Worm (Caenorhabditis elegans): ENCODE results near the gene F38H4.5.

DNA sequence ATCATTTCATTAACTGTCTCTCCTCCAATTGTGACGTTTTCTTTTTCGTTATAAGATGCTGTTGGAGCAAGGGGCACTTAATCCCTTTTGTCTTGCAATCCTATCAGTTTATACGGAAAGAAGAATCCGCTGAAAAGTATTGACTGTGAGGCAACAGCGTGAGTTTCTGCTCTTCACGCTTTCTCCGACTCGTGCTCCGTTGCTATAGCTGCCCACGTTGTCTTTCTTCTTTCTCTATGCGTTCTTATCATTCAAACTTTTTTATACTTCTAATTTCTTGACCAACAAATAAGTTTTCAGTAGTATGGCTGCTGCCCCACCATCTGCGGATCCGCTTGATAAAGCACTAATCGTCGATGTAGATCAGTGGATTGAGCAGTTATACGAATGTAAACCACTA, 6.2 kb downstream of the F38H4.5 start, which contains the start of gene let-92:
- no peak for TF ChIP-seq snpc-1.3 (tag; optimal IDR thresholded peaks at IDR 0.05; ENCODE audit: insufficient read depth)
- TF ChIP-seq ama-1 (optimal IDR thresholded peaks at IDR 0.05), result no peak
- TF ChIP-seq ama-1 (GFP tag; optimal IDR thresholded peaks at IDR 0.05), result no peak
- TF ChIP-seq madf-3 (GFP tag; IDR thresholded peaks at IDR 0.05), result no peak
- TF ChIP-seq snpc-3.4 (tag; optimal IDR thresholded peaks at IDR 0.05), result no peak
- TF ChIP-seq sea-2 (GFP tag; IDR thresholded peaks at IDR 0.05), result no peak
- no peak for TF ChIP-seq Y95B8A.8 (GFP tag; IDR thresholded peaks at IDR 0.05)
- no peak for TF ChIP-seq nfya-1 (tag; optimal IDR thresholded peaks at IDR 0.05; ENCODE audit: borderline replicate concordance, insufficient read depth)
- TF ChIP-seq nhr-179 (tag; optimal IDR thresholded peaks at IDR 0.05), result no peak
- no peak for TF ChIP-seq F23B12.7 (tag; optimal IDR thresholded peaks at IDR 0.05; ENCODE audit: insufficient read depth)
- TF ChIP-seq xnd-1 (tag; optimal IDR thresholded peaks at IDR 0.05), result no peak
- no peak for TF ChIP-seq aptf-3 (GFP tag; IDR thresholded peaks at IDR 0.05)
- TF ChIP-seq ztf-22 (GFP tag; optimal IDR thresholded peaks at IDR 0.05), result no peak
- TF ChIP-seq mes-4 (tag; optimal IDR thresholded peaks at IDR 0.05), result no peak
- no peak for TF ChIP-seq snpc-4 (GFP tag; optimal IDR thresholded peaks at IDR 0.05)
- no peak for TF ChIP-seq snpc-4 (tag; optimal IDR thresholded peaks at IDR 0.05)

Measured in whole organism, young adult.